Worm (Caenorhabditis elegans) whole organism, mixed stage, embryonic: ENCODE measurements around the gene M02B1.4.

Experiments used
- blmp-1 ChIP-seq: fragments of 150-350 bp; optimal IDR thresholded peaks from 2 replicates; lab custom pipeline; 2014; ENCODE audit warnings: missing biosample characterization, missing genetic modification characterization
- elt-1 ChIP-seq: sonication (generic microtip); optimal IDR thresholded peaks from 2 replicates; lab custom pipeline; 2017; ENCODE audit warnings: missing genetic modification characterization, mild to moderate bottlenecking, missing compliant biosample characterization, antibody characterized with exemption, moderate library complexity, borderline replicate concordance; ENCODE audit not compliant: insufficient read depth
- ham-2 ChIP-seq: fragments of 200-800 bp; sonication (Bioruptor generic); optimal IDR thresholded peaks from 2 replicates; lab custom pipeline; 2018; ENCODE audit warnings: mild to moderate bottlenecking, missing genetic modification characterization, missing compliant biosample characterization
- mep-1 ChIP-seq: fragments of 150-350 bp; optimal IDR thresholded peaks from 2 replicates; lab custom pipeline; 2017; ENCODE audit warnings: missing biosample characterization, missing genetic modification reagents, missing genetic modification characterization, inconsistent platforms
- nhr-237 ChIP-seq: fragments of 150-350 bp; optimal IDR thresholded peaks from 2 replicates; lab custom pipeline; 2014; ENCODE audit warnings: missing biosample characterization, missing genetic modification characterization
- pha-4 ChIP-seq: fragments of 150-350 bp; optimal IDR thresholded peaks from 2 replicates; lab custom pipeline; 2018; ENCODE audit warnings: missing biosample characterization, missing genetic modification reagents, missing genetic modification characterization
- snpc-4 ChIP-seq: fragments of 150-350 bp; optimal IDR thresholded peaks from 2 replicates; lab custom pipeline; 2014; ENCODE audit warnings: missing biosample characterization, missing genetic modification characterization

DNA sequence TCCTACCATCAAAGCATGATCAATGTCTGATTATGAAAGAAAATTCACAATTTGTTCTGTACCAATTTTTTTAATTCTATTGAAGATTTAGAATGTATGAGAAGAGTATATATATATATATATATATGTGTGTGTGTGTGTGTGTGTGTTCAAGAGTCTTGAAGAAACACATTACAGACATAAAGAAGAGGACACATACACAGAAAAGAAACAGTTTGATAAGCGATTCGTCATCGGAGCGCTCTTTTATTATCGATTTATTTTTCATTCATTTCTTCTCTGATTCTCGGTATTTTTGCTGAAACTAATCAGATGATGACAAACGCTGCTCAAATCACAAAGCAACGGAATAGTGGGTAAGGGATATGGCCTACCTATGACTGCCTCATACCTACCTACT, 31.5 kb downstream of the M02B1.4 start, which contains the start of gene pin-2:
- TF ChIP-seq mep-1 (tag; lab: Kevin White, UChicago) (no peak), ham-2 (GFP tag; lab: Kevin White, UChicago) (no peak), snpc-4 (tag; lab: Kevin White, UChicago) (no peak), pha-4 (no peak), nhr-237 (no peak), elt-1 (no peak), blmp-1 (tag; lab: Kevin White, UChicago) (no peak)
